Worm (Caenorhabditis elegans) whole organism, L1 larva: ENCODE data around the gene lron-4.

ENCODE experiments used
- F16B12.6 ChIP-seq: fragments of 150-350 bp; optimal IDR thresholded peaks from 2 replicates; lab custom pipeline; 2014; ENCODE audit warnings: missing biosample characterization, missing genetic modification characterization
- Y116A8C.19 ChIP-seq: sonication (generic microtip); optimal IDR thresholded peaks from 2 replicates; lab custom pipeline; 2016; ENCODE audit warnings: missing compliant biosample characterization, missing genetic modification characterization, borderline replicate concordance
- aha-1 ChIP-seq: fragments of 150-350 bp; optimal IDR thresholded peaks from 2 replicates; lab custom pipeline; 2014; ENCODE audit warnings: missing biosample characterization, missing genetic modification characterization
- alr-1 ChIP-seq: fragments of 200-800 bp; sonication (Bioruptor generic); optimal IDR thresholded peaks from 2 replicates; lab custom pipeline; 2018; ENCODE audit warnings: borderline replicate concordance, mild to moderate bottlenecking, missing genetic modification characterization, missing compliant biosample characterization
- ama-1 ChIP-seq: fragments of 150-350 bp; optimal IDR thresholded peaks from 2 replicates; lab custom pipeline; 2014
- blmp-1 ChIP-seq: fragments of 150-350 bp; optimal IDR thresholded peaks from 2 replicates; lab custom pipeline; 2014; ENCODE audit warnings: missing biosample characterization, missing genetic modification characterization
- ceh-63 ChIP-seq: fragments of 200-800 bp; sonication (Bioruptor generic); optimal IDR thresholded peaks from 2 replicates; lab custom pipeline; 2018; ENCODE audit warnings: mild to moderate bottlenecking, missing genetic modification characterization, missing compliant biosample characterization
- ceh-88 ChIP-seq: fragments of 200-800 bp; sonication (Bioruptor generic); IDR thresholded peaks from 2 replicates; pipeline ENCODE4 v1.3.6; 2022; ENCODE audit warnings: missing genetic modification characterization, missing compliant biosample characterization
- ceh-90 ChIP-seq: sonication (generic microtip); optimal IDR thresholded peaks from 2 replicates; lab custom pipeline; 2016; ENCODE audit warnings: missing genetic modification characterization, missing compliant biosample characterization
- efl-3 ChIP-seq: fragments of 200-800 bp; sonication (Bioruptor generic); optimal IDR thresholded peaks from 2 replicates; lab custom pipeline; 2018; ENCODE audit warnings: mild to moderate bottlenecking, missing genetic modification characterization, missing compliant biosample characterization
- egl-13 ChIP-seq: sonication (generic microtip); optimal IDR thresholded peaks from 2 replicates; lab custom pipeline; 2016; ENCODE audit warnings: missing genotype, missing genetic modification reagents, missing genetic modification characterization, missing compliant biosample characterization
- elt-2 ChIP-seq: sonication (generic microtip); optimal IDR thresholded peaks from 2 replicates; lab custom pipeline; 2016; ENCODE audit warnings: missing genetic modification characterization, mild to moderate bottlenecking, inconsistent platforms, missing compliant biosample characterization, missing genetic modification reagents
- elt-3 ChIP-seq, 6 experiments: fragments of 150-350 bp in 1 of 6; sonication (generic microtip); optimal IDR thresholded peaks; 2 replicates each; lab custom pipeline; 2017 to 2018; ENCODE audit warnings: missing biosample characterization in 6 of 6, missing genetic modification characterization in 6 of 6, inconsistent platforms in 1 of 6
- ets-5 ChIP-seq: fragments of 200-800 bp; sonication (Bioruptor generic); IDR thresholded peaks from 2 replicates; pipeline ENCODE4 v1.3.6; 2022; ENCODE audit warnings: missing genetic modification characterization, missing compliant biosample characterization
- fkh-4 ChIP-seq: sonication (generic microtip); optimal IDR thresholded peaks from 2 replicates; lab custom pipeline; 2016; ENCODE audit warnings: missing compliant biosample characterization, missing genetic modification characterization, borderline replicate concordance
- fkh-8 ChIP-seq: sonication (generic microtip); optimal IDR thresholded peaks from 2 replicates; lab custom pipeline; 2016; ENCODE audit warnings: mild to moderate bottlenecking, missing genetic modification characterization, missing compliant biosample characterization
- fos-1 ChIP-seq: fragments of 150-350 bp; optimal IDR thresholded peaks from 2 replicates; lab custom pipeline; 2014; ENCODE audit warnings: missing biosample characterization, missing genetic modification characterization
- grh-1 ChIP-seq: fragments of 200-800 bp; sonication (Bioruptor generic); IDR thresholded peaks from 2 replicates; pipeline ENCODE4 v1.3.6; 2022; ENCODE audit warnings: missing genetic modification reagents, missing genetic modification characterization, missing compliant biosample characterization
- hlh-17 ChIP-seq: fragments of 200-800 bp; sonication (Bioruptor generic); optimal IDR thresholded peaks from 2 replicates; lab custom pipeline; 2018; ENCODE audit warnings: missing genetic modification characterization, mild to moderate bottlenecking, missing compliant biosample characterization, moderate library complexity, borderline replicate concordance
- irx-1 ChIP-seq: sonication (generic microtip); optimal IDR thresholded peaks from 2 replicates; lab custom pipeline; 2016; ENCODE audit warnings: missing genetic modification characterization, missing compliant biosample characterization
- lin-35 ChIP-seq, 2 experiments: fragments of 150-350 bp; optimal IDR thresholded peaks; 2 replicates each; lab custom pipeline; 2014; ENCODE audit warnings: missing biosample characterization in 2 of 2, missing genetic modification characterization in 2 of 2, missing genetic modification reagents in 2 of 2
- lin-39 ChIP-seq: fragments of 150-350 bp; optimal IDR thresholded peaks from 2 replicates; lab custom pipeline; 2014; ENCODE audit warnings: missing biosample characterization, missing genetic modification reagents, missing genetic modification characterization
- lir-3 ChIP-seq: sonication (generic microtip); optimal IDR thresholded peaks from 2 replicates; lab custom pipeline; 2016; ENCODE audit warnings: mild to moderate bottlenecking, missing genetic modification characterization, moderate library complexity, missing compliant biosample characterization; ENCODE audit not compliant: poor library complexity
- lsy-2 ChIP-seq, 2 experiments: fragments of 150-350 bp; optimal IDR thresholded peaks; 2 replicates each; lab custom pipeline; 2014; ENCODE audit warnings: missing biosample characterization in 2 of 2, missing genetic modification characterization in 2 of 2
- mdl-1 ChIP-seq, 2 experiments: fragments of 150-350 bp; optimal IDR thresholded peaks; 2 replicates each; lab custom pipeline; 2014 to 2017; ENCODE audit warnings: missing biosample characterization in 2 of 2, missing genetic modification characterization in 2 of 2, inconsistent platforms in 1 of 2
- mep-1 ChIP-seq: fragments of 150-350 bp; optimal IDR thresholded peaks from 2 replicates; lab custom pipeline; 2014; ENCODE audit warnings: missing biosample characterization, missing genetic modification characterization
- nhr-11 ChIP-seq: fragments of 150-350 bp; optimal IDR thresholded peaks from 2 replicates; lab custom pipeline; 2014; ENCODE audit warnings: missing biosample characterization, missing genetic modification characterization
- nhr-12 ChIP-seq: sonication (generic microtip); optimal IDR thresholded peaks from 2 replicates; lab custom pipeline; 2017; ENCODE audit warnings: missing biosample characterization, missing genetic modification characterization
- nhr-19 ChIP-seq: fragments of 200-800 bp; sonication (Bioruptor generic); conservative IDR thresholded peaks from 2 replicates; pipeline ENCODE4 v1.3.6; 2022; ENCODE audit warnings: missing genetic modification characterization, missing compliant biosample characterization
- nhr-237 ChIP-seq: fragments of 150-350 bp; optimal IDR thresholded peaks from 2 replicates; lab custom pipeline; 2014; ENCODE audit warnings: missing biosample characterization, missing genetic modification characterization
- nhr-71 ChIP-seq: sonication (generic microtip); optimal IDR thresholded peaks from 2 replicates; lab custom pipeline; 2016; ENCODE audit warnings: mild to moderate bottlenecking, missing genetic modification characterization, moderate library complexity, missing compliant biosample characterization
- nhr-76 ChIP-seq: sonication (generic microtip); optimal IDR thresholded peaks from 2 replicates; lab custom pipeline; 2017; ENCODE audit warnings: missing biosample characterization, missing genetic modification characterization
- nhr-84 ChIP-seq: sonication (generic microtip); optimal IDR thresholded peaks from 2 replicates; lab custom pipeline; 2017; ENCODE audit warnings: missing biosample characterization, missing genetic modification characterization
- nhr-85 ChIP-seq: sonication (generic microtip); peaks from one replicate; lab custom pipeline; 2016; ENCODE audit warnings: missing genetic modification characterization, inconsistent platforms, missing compliant biosample characterization
- nhr-90 ChIP-seq: sonication (generic microtip); optimal IDR thresholded peaks from 2 replicates; lab custom pipeline; 2016; ENCODE audit warnings: mild to moderate bottlenecking, missing genetic modification characterization, missing compliant biosample characterization; ENCODE audit not compliant: poor library complexity
- pag-3 ChIP-seq: sonication (generic microtip); optimal IDR thresholded peaks from 2 replicates; lab custom pipeline; 2017; ENCODE audit warnings: missing genetic modification characterization, mild to moderate bottlenecking, missing compliant biosample characterization, antibody characterized with exemption, borderline replicate concordance; ENCODE audit not compliant: insufficient read depth
- pqm-1 ChIP-seq: sonication (generic microtip); optimal IDR thresholded peaks from 3 replicates; lab custom pipeline; 2017; ENCODE audit warnings: missing biosample characterization, missing genetic modification characterization
- rnt-1 ChIP-seq: sonication (generic microtip); optimal IDR thresholded peaks from 2 replicates; lab custom pipeline; 2016; ENCODE audit warnings: mild to moderate bottlenecking, missing genetic modification characterization, moderate library complexity, missing compliant biosample characterization
- skn-1 ChIP-seq: fragments of 150-350 bp; optimal IDR thresholded peaks from 2 replicates; lab custom pipeline; 2014; ENCODE audit warnings: missing biosample characterization, missing genetic modification characterization
- snu-23 ChIP-seq: sonication (generic microtip); optimal IDR thresholded peaks from 2 replicates; lab custom pipeline; 2016; ENCODE audit warnings: missing genetic modification characterization, missing compliant biosample characterization
- sup-37 ChIP-seq: fragments of 200-800 bp; sonication (Bioruptor generic); optimal IDR thresholded peaks from 2 replicates; lab custom pipeline; 2018; ENCODE audit warnings: mild to moderate bottlenecking, missing genetic modification characterization, missing compliant biosample characterization
- swsn-7 ChIP-seq: sonication (generic microtip); optimal IDR thresholded peaks from 2 replicates; lab custom pipeline; 2016; ENCODE audit warnings: missing genetic modification characterization, missing compliant biosample characterization
- tbx-2 ChIP-seq: sonication (generic microtip); optimal IDR thresholded peaks from 2 replicates; lab custom pipeline; 2016; ENCODE audit warnings: missing genetic modification characterization, missing compliant biosample characterization
- unc-86 ChIP-seq: sonication (generic microtip); optimal IDR thresholded peaks from 2 replicates; lab custom pipeline; 2016; ENCODE audit warnings: missing genetic modification characterization, missing compliant biosample characterization
- xbp-1 ChIP-seq: sonication (generic microtip); optimal IDR thresholded peaks from 2 replicates; lab custom pipeline; 2016; ENCODE audit warnings: missing genetic modification characterization, missing compliant biosample characterization
- zip-4 ChIP-seq: fragments of 200-800 bp; sonication (Bioruptor generic); optimal IDR thresholded peaks from 2 replicates; lab custom pipeline; 2018; ENCODE audit warnings: mild to moderate bottlenecking, missing genetic modification characterization, moderate library complexity, missing compliant biosample characterization

lron-4 gene

DNA sequence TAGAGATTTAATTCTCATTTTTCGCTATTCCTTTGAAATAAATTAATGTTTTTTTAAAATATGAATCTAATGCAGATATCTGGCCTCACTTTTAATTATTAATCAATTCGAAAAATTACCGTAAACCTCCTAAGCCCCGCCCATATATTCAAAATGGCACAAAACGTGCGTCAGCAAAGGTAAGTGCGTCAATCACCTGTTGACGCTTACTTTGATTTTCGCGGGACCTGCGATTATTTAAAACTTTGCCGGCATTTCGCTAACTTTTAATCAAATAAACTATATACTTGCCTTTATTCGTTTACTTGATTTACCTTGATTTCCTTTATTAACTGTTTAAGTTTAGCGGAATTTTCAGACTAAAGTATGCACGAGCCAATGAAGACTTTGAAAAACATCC is 46.0 kb upstream of the lron-4 start, which contains the start of gene pch-2 (continued):
- peak; percentile 60 for TF ChIP-seq blmp-1
- no peak for TF ChIP-seq hlh-17 (GFP tag; lab: Kevin White, UChicago)
- peak; percentile 70 for TF ChIP-seq nhr-71 (tag; lab: Kevin White, UChicago)
- TF ChIP-seq ceh-88 (GFP tag; lab: Robert Waterston, UW) = no peak
- TF ChIP-seq efl-3 = no peak
- TF ChIP-seq nhr-85 (tag; lab: Kevin White, UChicago) = peak; percentile 75
- TF ChIP-seq fos-1 = no peak
- TF ChIP-seq ceh-63 (GFP tag; lab: Kevin White, UChicago) = no peak
- TF ChIP-seq ceh-90 (tag; lab: Kevin White, UChicago) = no peak
- no peak for TF ChIP-seq grh-1
- no peak for TF ChIP-seq irx-1 (tag; lab: Kevin White, UChicago)
- TF ChIP-seq mep-1 (tag; lab: Kevin White, UChicago) = peak; percentile 61
- peak; percentile 80 to 93 for TF ChIP-seq lsy-2 (tag; optimal IDR thresholded peaks at IDR 0.05; lab: Kevin White, UChicago)
- TF ChIP-seq aha-1 (tag; lab: Kevin White, UChicago) = no peak
- TF ChIP-seq nhr-76 = no peak
- TF ChIP-seq ama-1 (lab: Kevin White, UChicago) = no peak
- TF ChIP-seq nhr-11 (tag; lab: Kevin White, UChicago) = no peak
- peak; percentile 32 for TF ChIP-seq skn-1 (tag; lab: Kevin White, UChicago)
- no peak for TF ChIP-seq alr-1
- TF ChIP-seq nhr-90 (tag; lab: Kevin White, UChicago) = peak; percentile 48
- TF ChIP-seq nhr-12 (tag; lab: Kevin White, UChicago) = no peak
- TF ChIP-seq elt-3 (tag; optimal IDR thresholded peaks at IDR 0.05; lab: Kevin White, UChicago) = peak in 1 of 6 experiments; percentile 59
- no peak for TF ChIP-seq pqm-1 (tag; lab: Kevin White, UChicago)
- no peak for TF ChIP-seq unc-86 (tag; lab: Kevin White, UChicago)
- TF ChIP-seq ets-5 (GFP tag; lab: Robert Waterston, UW) = no peak
- no peak for TF ChIP-seq nhr-237 (tag; lab: Kevin White, UChicago)
- TF ChIP-seq nhr-84 (tag; lab: Kevin White, UChicago) = no peak
- no peak for TF ChIP-seq egl-13
- TF ChIP-seq swsn-7 (tag; lab: Kevin White, UChicago) = peak; percentile 48
- TF ChIP-seq F16B12.6 (tag; lab: Kevin White, UChicago) = peak; percentile 38
- no peak for TF ChIP-seq fkh-4
- TF ChIP-seq rnt-1 = peak; percentile 66
- TF ChIP-seq xbp-1 (tag; lab: Kevin White, UChicago) = peak; percentile 47
- TF ChIP-seq Y116A8C.19 = no peak
- TF ChIP-seq lin-35 (GFP tag; optimal IDR thresholded peaks at IDR 0.05; lab: Kevin White, UChicago) = peak; percentile 78 to 93
- TF ChIP-seq lin-39 = no peak
- no peak for TF ChIP-seq lir-3 (tag; lab: Kevin White, UChicago)
- TF ChIP-seq mdl-1 (tag; optimal IDR thresholded peaks at IDR 0.05; lab: Kevin White, UChicago) = no peak
- no peak for TF ChIP-seq tbx-2
- TF ChIP-seq elt-2 (tag; lab: Kevin White, UChicago) = no peak
- peak; percentile 65 for TF ChIP-seq snu-23
- TF ChIP-seq pag-3 = no peak
- TF ChIP-seq sup-37 (GFP tag; lab: Kevin White, UChicago) = no peak
- TF ChIP-seq zip-4 = no peak
- peak; percentile 62 for TF ChIP-seq fkh-8 (tag; lab: Kevin White, UChicago)
- peak; percentile 46 for TF ChIP-seq nhr-19 (GFP tag; lab: Robert Waterston, UW)
